Worm (Caenorhabditis elegans): ENCODE results near the gene T26C12.3.
A peak's percentile ranks its signal among the peaks of the same experiment; 100 is the strongest.
"Not testable (repeated sequence)": the region's sequence is repeated elsewhere in the genome, so short reads cannot be mapped to it uniquely, and the experiment has no call there.

The T26C12.3 gene

DNA sequence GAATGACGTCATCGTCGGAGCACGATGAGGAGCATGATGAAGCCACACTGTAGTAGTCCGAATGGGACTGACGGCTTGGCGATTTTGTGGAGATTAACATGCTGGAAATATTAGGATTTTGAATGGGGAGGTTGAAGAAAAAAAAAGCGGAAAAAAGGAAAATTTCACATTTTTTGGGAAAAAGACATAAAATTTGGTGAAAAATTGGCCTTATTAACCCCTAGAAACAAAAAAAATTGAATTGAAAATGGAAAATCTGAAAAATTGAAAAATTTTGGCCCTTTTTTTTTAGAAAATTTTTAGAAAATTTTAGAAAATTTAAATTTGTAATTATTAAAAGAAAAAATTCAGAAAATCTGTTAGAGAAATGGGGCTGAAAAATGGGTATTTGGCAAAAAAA, at the start of gene T26C12.3:
TSS of gene T26C12.3 (minus strand) at position 101 of the 400 bp plus-strand sequence.
- TF ChIP-seq W03F9.2 (tag; optimal IDR thresholded peaks at IDR 0.05) (no peak), dao-5 (tag; optimal IDR thresholded peaks at IDR 0.05) (no peak), him-1 (tag; optimal IDR thresholded peaks at IDR 0.05) (no peak)

DNA sequence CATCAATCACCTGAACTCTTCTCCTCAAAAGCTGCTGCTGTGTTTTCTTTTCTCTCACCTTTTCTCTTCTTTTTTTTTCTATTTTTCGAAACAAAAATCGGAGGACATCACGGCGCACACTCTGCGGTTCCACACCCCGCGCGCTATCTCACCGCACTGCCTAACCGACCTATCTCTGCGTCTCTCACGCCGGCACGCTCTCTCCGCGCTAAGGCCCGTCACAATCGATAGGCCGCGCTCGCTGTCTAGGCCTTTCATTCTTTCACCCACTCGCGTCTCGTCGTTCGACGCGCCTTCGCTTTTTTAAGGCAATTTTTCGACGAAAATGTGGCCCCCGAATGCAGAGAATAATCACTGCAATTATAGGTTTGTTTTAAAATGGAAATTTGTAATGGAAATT, 38.0 kb upstream of the T26C12.3 start, which contains the start of gene zip-11:
TSS of gene zip-11 (plus strand) at position 34 of the 400 bp plus-strand sequence.
- TF ChIP-seq W03F9.2 (tag; optimal IDR thresholded peaks at IDR 0.05): no peak
- no peak for TF ChIP-seq dao-5 (tag; optimal IDR thresholded peaks at IDR 0.05)
- no peak for TF ChIP-seq him-1 (tag; optimal IDR thresholded peaks at IDR 0.05)

- TF ChIP-seq dao-5 (tag; optimal IDR thresholded peaks at IDR 0.05) (no peak), W03F9.2 (tag; optimal IDR thresholded peaks at IDR 0.05) (no peak), him-1 (tag; optimal IDR thresholded peaks at IDR 0.05) (no peak)
Observed at ce11 chrIV:3310662-3311219, 37.5 kb upstream of the T26C12.3 start.

DNA sequence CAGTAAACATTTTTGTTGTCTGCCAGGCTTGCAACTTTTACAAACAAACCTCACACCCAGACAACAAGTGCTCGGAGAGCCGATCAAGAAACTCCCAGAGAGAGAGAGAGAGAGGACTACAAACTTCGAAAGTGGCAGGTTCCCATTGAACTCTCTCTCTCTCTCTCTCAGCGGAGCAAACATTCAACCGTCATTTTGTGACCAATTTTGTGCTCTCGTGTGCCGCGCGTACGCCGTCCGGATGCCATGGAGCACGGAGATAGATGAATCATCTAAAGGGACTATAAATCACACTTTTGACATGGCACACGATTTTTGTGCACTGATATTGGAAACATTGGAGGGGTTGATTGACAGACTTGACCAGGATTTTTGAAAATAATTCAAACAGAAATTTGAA, 35.7 kb upstream of the T26C12.3 start:
- no peak for TF ChIP-seq dao-5 (tag; optimal IDR thresholded peaks at IDR 0.05)
- TF ChIP-seq him-1 (tag; optimal IDR thresholded peaks at IDR 0.05): no peak
- TF ChIP-seq W03F9.2 (tag; optimal IDR thresholded peaks at IDR 0.05): no peak

DNA sequence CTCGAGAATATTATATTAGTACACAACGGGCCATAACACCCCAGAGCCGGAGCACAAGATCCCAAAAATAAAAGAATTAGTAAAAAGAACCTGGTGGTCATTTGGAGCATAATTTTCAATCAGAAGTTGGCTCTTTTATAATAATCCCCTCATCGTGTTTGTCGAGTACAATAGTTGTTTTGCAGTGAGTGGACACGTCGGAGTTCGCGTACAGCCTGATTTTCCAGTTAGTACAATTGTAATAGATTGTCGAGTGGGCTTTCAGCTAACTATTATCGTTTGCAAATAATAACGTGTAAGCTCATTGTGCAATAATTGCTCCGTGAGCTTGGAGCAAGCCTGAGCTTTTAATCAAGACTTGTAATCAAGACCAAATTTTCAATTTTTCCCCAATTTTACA, 34.3 kb upstream of the T26C12.3 start, which contains the start of gene W08E12.9:
TSS of gene W08E12.9 (minus strand) at position 101 of the 400 bp plus-strand sequence.
- TF ChIP-seq W03F9.2 (tag; optimal IDR thresholded peaks at IDR 0.05) (no peak), him-1 (tag; optimal IDR thresholded peaks at IDR 0.05) (no peak), dao-5 (tag; optimal IDR thresholded peaks at IDR 0.05) (no peak)

DNA sequence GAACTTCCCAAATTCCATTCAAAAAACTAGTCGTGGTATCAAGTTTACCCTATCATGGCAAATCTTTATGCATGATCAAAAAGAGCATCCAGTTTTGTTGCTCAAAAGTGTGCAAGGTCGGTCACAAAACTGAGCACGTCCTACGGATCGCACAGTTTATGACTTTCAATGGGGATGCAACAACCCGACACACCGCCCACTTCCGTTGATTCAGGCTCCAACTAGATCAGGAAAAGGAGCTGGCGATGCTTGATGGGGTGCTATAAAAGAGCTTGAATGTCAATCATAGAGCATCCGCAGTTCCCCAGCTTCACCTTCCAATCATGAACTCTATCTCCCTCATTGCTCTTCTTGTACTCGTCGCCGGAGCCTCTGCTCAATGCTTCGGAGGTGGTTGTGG, 32.4 kb upstream of the T26C12.3 start, which contains the start of gene W08E12.2:
TSS of gene W08E12.2 (plus strand) at position 301 of the 400 bp plus-strand sequence.
- TF ChIP-seq dao-5 (tag; optimal IDR thresholded peaks at IDR 0.05) (no peak), W03F9.2 (tag; optimal IDR thresholded peaks at IDR 0.05) (no peak), him-1 (tag; optimal IDR thresholded peaks at IDR 0.05) (no peak)

- TF ChIP-seq him-1, dao-5, W03F9.2 (tag; optimal IDR thresholded peaks at IDR 0.05): not testable (repeated sequence)
Observed at ce11 chrIV:3303690-3304089, 30.5 kb upstream of the T26C12.3 start, which contains the start of gene idpp-12. Gene idpp-12, plus strand, starts transcription at chrIV:3303990.

DNA sequence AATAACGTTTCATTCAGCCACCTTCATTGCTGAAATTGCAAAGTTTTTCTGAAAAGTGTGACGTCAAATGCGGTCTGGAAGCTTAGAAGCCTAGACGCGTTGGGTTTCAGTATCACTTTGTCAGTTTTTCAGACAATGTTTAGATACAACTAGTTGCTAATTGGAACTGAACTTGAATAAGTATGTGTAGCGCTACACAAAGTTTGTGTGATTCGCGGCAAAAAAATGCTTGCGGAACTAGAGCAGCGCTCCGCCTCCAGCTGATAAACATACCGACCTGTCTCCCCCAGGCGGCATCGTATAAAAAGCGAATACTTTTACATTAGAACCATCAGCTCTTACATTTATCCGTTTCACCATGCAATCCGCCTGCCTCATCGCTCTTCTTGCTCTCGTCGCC, 28.9 kb upstream of the T26C12.3 start, which contains the start of gene W08E12.4:
TSS of gene W08E12.4 (plus strand) at position 301 of the 400 bp plus-strand sequence.
- not testable (repeated sequence) for TF ChIP-seq dao-5, him-1, W03F9.2 (tag; optimal IDR thresholded peaks at IDR 0.05)

DNA sequence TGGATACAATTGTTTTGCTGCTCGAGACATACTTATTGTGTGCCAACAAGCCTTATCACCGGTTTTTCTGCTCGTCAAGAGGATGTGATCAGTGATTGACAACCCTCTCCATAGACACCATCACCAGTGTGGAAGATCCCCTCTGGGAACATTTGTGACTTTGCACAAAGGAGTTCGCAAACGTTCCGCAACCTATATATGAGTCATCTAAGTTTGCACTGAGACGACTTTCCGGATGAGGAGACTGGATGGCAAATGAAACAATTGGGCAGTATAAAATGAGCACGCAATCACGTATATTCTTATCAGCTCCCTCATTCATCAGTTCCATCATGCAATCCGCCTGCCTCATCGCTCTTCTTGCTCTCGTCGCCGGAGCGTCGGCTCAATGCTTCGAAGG, 27.3 kb upstream of the T26C12.3 start, which contains the start of gene W08E12.5:
TSS of gene W08E12.5 (plus strand) at position 301 of the 400 bp plus-strand sequence.
- no peak for TF ChIP-seq dao-5 (tag; optimal IDR thresholded peaks at IDR 0.05)
- TF ChIP-seq him-1 (tag; optimal IDR thresholded peaks at IDR 0.05): no peak
- TF ChIP-seq W03F9.2 (tag; optimal IDR thresholded peaks at IDR 0.05): no peak

ce11 chrIV:3299229-3299628, 26.0 kb upstream of the T26C12.3 start:
- TF ChIP-seq dao-5 (tag; optimal IDR thresholded peaks at IDR 0.05) (no peak), W03F9.2 (tag; optimal IDR thresholded peaks at IDR 0.05) (no peak), him-1 (tag; optimal IDR thresholded peaks at IDR 0.05) (no peak)

DNA sequence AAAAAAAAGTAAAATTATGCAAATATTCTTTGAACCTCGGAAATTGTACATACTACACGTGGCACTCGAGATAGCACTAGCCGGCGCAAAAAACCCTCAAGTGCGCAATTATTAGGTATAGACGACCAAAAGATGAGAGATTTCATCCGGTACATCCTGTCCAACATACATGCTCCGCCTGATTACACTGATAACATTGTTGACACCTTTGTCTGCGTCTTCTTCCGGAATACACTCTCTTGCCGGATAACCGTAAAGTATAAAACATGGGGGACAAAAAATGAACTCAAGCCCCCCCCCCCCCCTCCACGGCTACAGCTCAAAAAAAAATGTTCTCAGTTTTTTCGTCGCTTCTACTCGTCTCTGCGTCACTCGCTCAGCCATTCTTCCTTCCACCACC, 25.1 kb upstream of the T26C12.3 start, which contains the start of gene W08E12.6:
TSS of gene W08E12.6 (plus strand) at position 301 of the 400 bp plus-strand sequence.
- no peak for TF ChIP-seq W03F9.2 (tag; optimal IDR thresholded peaks at IDR 0.05)
- TF ChIP-seq dao-5 (tag; optimal IDR thresholded peaks at IDR 0.05): no peak
- TF ChIP-seq him-1 (tag; optimal IDR thresholded peaks at IDR 0.05): no peak

ce11 chrIV:3296578-3297549, 23.7 kb upstream of the T26C12.3 start:
- TF ChIP-seq W03F9.2 (tag; optimal IDR thresholded peaks at IDR 0.05): no peak
- TF ChIP-seq him-1 (tag; optimal IDR thresholded peaks at IDR 0.05): no peak
- no peak for TF ChIP-seq dao-5 (tag; optimal IDR thresholded peaks at IDR 0.05)

- peak; percentile 38 for TF ChIP-seq him-1 (tag; optimal IDR thresholded peaks at IDR 0.05)
- TF ChIP-seq W03F9.2 (tag; optimal IDR thresholded peaks at IDR 0.05): peak; percentile 97
- no peak for TF ChIP-seq dao-5 (tag; optimal IDR thresholded peaks at IDR 0.05)
Observed at ce11 chrIV:3294553-3295185, 21.5 kb upstream of the T26C12.3 start, which contains the start of gene W08E12.7. Gene W08E12.7, plus strand, starts transcription at chrIV:3295135.
